Fruit fly (Drosophila melanogaster) whole organism, embryonic: ENCODE measurements around the gene Spc105R.

Experiments
- Atf3 ChIP-seq: fragments of 200-800 bp; sonication (Bioruptor generic); optimal IDR thresholded peaks from 3 replicates; lab custom pipeline; 2016; ENCODE audit warnings: missing biosample characterization, missing genetic modification characterization
- C15 ChIP-seq: fragments of 200-800 bp; sonication (Bioruptor generic); IDR thresholded peaks from 3 replicates; pipeline ENCODE4 v1.3.6; 2022; ENCODE audit warnings: missing biosample characterization, missing genetic modification characterization
- CG14710 ChIP-seq: fragments of 200-800 bp; sonication (Bioruptor generic); optimal IDR thresholded peaks from 3 replicates; lab custom pipeline; 2019; ENCODE audit warnings: missing biosample characterization, mild to moderate bottlenecking, missing genetic modification characterization, moderate library complexity
- CG14965 ChIP-seq: fragments of 200-800 bp; sonication (Bioruptor generic); optimal IDR thresholded peaks from 2 replicates; lab custom pipeline; 2016; ENCODE audit warnings: missing biosample characterization, missing genetic modification characterization, borderline replicate concordance
- CG1602 ChIP-seq: fragments of 200-800 bp; sonication (Bioruptor generic); optimal IDR thresholded peaks from 3 replicates; lab custom pipeline; 2016; ENCODE audit warnings: missing biosample characterization, missing genetic modification characterization
- CG18764 ChIP-seq: fragments of 200-800 bp; sonication (Bioruptor generic); optimal IDR thresholded peaks from 3 replicates; lab custom pipeline; 2016; ENCODE audit warnings: missing biosample characterization, missing genetic modification characterization
- CG2678 ChIP-seq: fragments of 200-800 bp; sonication (Bioruptor generic); optimal IDR thresholded peaks from 3 replicates; lab custom pipeline; 2019; ENCODE audit warnings: missing biosample characterization, mild to moderate bottlenecking, missing genetic modification characterization, moderate library complexity
- CG30020 ChIP-seq: fragments of 200-800 bp; optimal IDR thresholded peaks from 2 replicates; lab custom pipeline; 2019; ENCODE audit warnings: missing biosample characterization, mild to moderate bottlenecking, missing genetic modification characterization, moderate library complexity
- CG33213 ChIP-seq: fragments of 200-800 bp; sonication (Bioruptor generic); optimal IDR thresholded peaks from 3 replicates; lab custom pipeline; 2016; ENCODE audit warnings: missing biosample characterization, missing genetic modification characterization
- CG3407 ChIP-seq: fragments of 200-800 bp; sonication (Bioruptor generic); optimal IDR thresholded peaks from 2 replicates; lab custom pipeline; 2018; ENCODE audit warnings: missing biosample characterization, mild to moderate bottlenecking, missing genetic modification characterization
- CG4282 ChIP-seq: fragments of 200-800 bp; sonication (Bioruptor generic); optimal IDR thresholded peaks from 2 replicates; lab custom pipeline; 2016; ENCODE audit warnings: missing biosample characterization, missing genetic modification characterization
- CG4617 ChIP-seq: fragments of 200-800 bp; sonication (Bioruptor generic); optimal IDR thresholded peaks from 3 replicates; lab custom pipeline; 2016; ENCODE audit warnings: missing biosample characterization, missing genetic modification characterization, borderline replicate concordance
- CG7987 ChIP-seq: fragments of 200-800 bp; sonication (Bioruptor generic); optimal IDR thresholded peaks from 2 replicates; lab custom pipeline; 2018; ENCODE audit warnings: missing biosample characterization, mild to moderate bottlenecking, missing genetic modification characterization, moderate library complexity
- CG8089 ChIP-seq: fragments of 200-800 bp; sonication (Bioruptor generic); optimal IDR thresholded peaks from 3 replicates; lab custom pipeline; 2016; ENCODE audit warnings: missing biosample characterization, missing genetic modification characterization
- CG8359 ChIP-seq: fragments of 200-800 bp; sonication (Bioruptor generic); optimal IDR thresholded peaks from 2 replicates; lab custom pipeline; 2017; ENCODE audit warnings: missing biosample characterization, mild to moderate bottlenecking, missing genetic modification characterization, borderline replicate concordance
- CG8765 ChIP-seq: fragments of 200-800 bp; sonication (Bioruptor generic); IDR thresholded peaks from 2 replicates; pipeline ENCODE4 v1.3.6; 2022; ENCODE audit warnings: missing biosample characterization, missing genetic modification characterization
- CG8944 ChIP-seq: fragments of 200-800 bp; sonication (Bioruptor generic); optimal IDR thresholded peaks from 3 replicates; lab custom pipeline; 2016; ENCODE audit warnings: missing biosample characterization, missing genetic modification characterization
- CG9727 ChIP-seq: fragments of 200-800 bp; sonication (Bioruptor generic); optimal IDR thresholded peaks from 3 replicates; lab custom pipeline; 2017; ENCODE audit warnings: missing biosample characterization, mild to moderate bottlenecking, missing genetic modification characterization
- Deaf1 ChIP-seq: fragments of 200-800 bp; optimal IDR thresholded peaks from 3 replicates; lab custom pipeline; 2019; ENCODE audit warnings: missing biosample characterization, mild to moderate bottlenecking, missing genetic modification characterization, moderate library complexity
- Dip2 ChIP-seq: fragments of 200-800 bp; sonication (Bioruptor generic); IDR thresholded peaks from 2 replicates; pipeline ENCODE4 v1.3.6; 2022; ENCODE audit warnings: missing biosample characterization, missing genetic modification characterization
- HLHmδ ChIP-seq: fragments of 200-800 bp; sonication (Bioruptor generic); optimal IDR thresholded peaks from 2 replicates; lab custom pipeline; 2018; ENCODE audit warnings: missing biosample characterization, mild to moderate bottlenecking, missing genetic modification characterization, moderate library complexity
- Jarid2 ChIP-seq: fragments of 200-800 bp; sonication (Bioruptor generic); optimal IDR thresholded peaks from 3 replicates; lab custom pipeline; 2017; ENCODE audit warnings: mild to moderate bottlenecking, missing biosample characterization, missing genetic modification reagents, missing genetic modification characterization
- Opbp ChIP-seq: fragments of 200-800 bp; sonication (Bioruptor generic); IDR thresholded peaks from 3 replicates; pipeline ENCODE4 v1.3.6; 2022; ENCODE audit warnings: missing biosample characterization, missing genetic modification characterization; ENCODE audit not compliant: partially characterized antibody
- Sin3A ChIP-seq: fragments of >200 bp; optimal IDR thresholded peaks from 2 replicates; lab custom pipeline; 2018
- Spps ChIP-seq: fragments of 200-800 bp; sonication (Bioruptor generic); optimal IDR thresholded peaks from 2 replicates; lab custom pipeline; 2018; ENCODE audit warnings: missing biosample characterization, mild to moderate bottlenecking, missing genetic modification characterization
- Ssrp ChIP-seq: fragments of 200-800 bp; sonication (Bioruptor generic); optimal IDR thresholded peaks from 2 replicates; lab custom pipeline; 2018; ENCODE audit warnings: missing biosample characterization, mild to moderate bottlenecking, missing genetic modification characterization, moderate library complexity
- br ChIP-seq: fragments of >200 bp; optimal IDR thresholded peaks from 2 replicates; lab custom pipeline; 2017
- bsh ChIP-seq, 2 experiments: fragments of 200-800 bp; sonication (Bioruptor generic); optimal IDR thresholded peaks; 2 replicates each; lab custom pipeline; 2017 to 2018; ENCODE audit warnings: mild to moderate bottlenecking in 2 of 2, missing biosample characterization in 2 of 2, missing genetic modification characterization in 2 of 2, moderate library complexity in 1 of 2
- crol ChIP-seq: fragments of 200-800 bp; sonication (Bioruptor generic); IDR thresholded peaks from 2 replicates; pipeline ENCODE4 v1.3.6; 2022; ENCODE audit warnings: missing biosample characterization, missing genetic modification characterization
- cwo ChIP-seq: fragments of 200-800 bp; sonication (Bioruptor generic); optimal IDR thresholded peaks from 3 replicates; lab custom pipeline; 2017; ENCODE audit warnings: missing biosample characterization, missing genetic modification characterization, mild to moderate bottlenecking, moderate library complexity, missing genetic modification reagents
- disco-r ChIP-seq: fragments of 200-800 bp; sonication (Bioruptor generic); optimal IDR thresholded peaks from 2 replicates; lab custom pipeline; 2016; ENCODE audit warnings: missing biosample characterization, missing genetic modification characterization
- eve ChIP-seq, 2 experiments: fragments of >200 bp; optimal IDR thresholded peaks; 2 replicates each; lab custom pipeline; 2017; ENCODE audit warnings: missing biosample characterization in 2 of 2, missing genetic modification characterization in 2 of 2
- fu2 ChIP-seq: fragments of 200-800 bp; sonication (Bioruptor generic); optimal IDR thresholded peaks from 2 replicates; lab custom pipeline; 2016; ENCODE audit warnings: missing biosample characterization, missing genetic modification characterization
- ham ChIP-seq: fragments of 200-800 bp; sonication (Bioruptor generic); IDR thresholded peaks from 2 replicates; pipeline ENCODE4 v1.3.6; 2022; ENCODE audit warnings: missing biosample characterization, missing genetic modification characterization
- hbn ChIP-seq: fragments of 200-800 bp; sonication (Bioruptor generic); IDR thresholded peaks from 2 replicates; pipeline ENCODE4 v1.3.6; 2022; ENCODE audit warnings: missing biosample characterization, missing genetic modification characterization; ENCODE audit not compliant: partially characterized antibody
- lbe ChIP-seq: fragments of 200-800 bp; sonication (Bioruptor generic); optimal IDR thresholded peaks from 2 replicates; lab custom pipeline; 2016; ENCODE audit warnings: missing biosample characterization, mild to moderate bottlenecking, missing genetic modification characterization
- lmd ChIP-seq: fragments of 200-800 bp; sonication (Bioruptor generic); IDR thresholded peaks from 2 replicates; pipeline ENCODE4 v1.3.6; 2022; ENCODE audit warnings: missing biosample characterization, missing genetic modification characterization
- mirr ChIP-seq: fragments of 200-800 bp; sonication (Bioruptor generic); optimal IDR thresholded peaks from 3 replicates; lab custom pipeline; 2018; ENCODE audit warnings: missing biosample characterization, mild to moderate bottlenecking, missing genetic modification characterization
- onecut ChIP-seq: fragments of 200-800 bp; sonication (Bioruptor generic); IDR thresholded peaks from 2 replicates; pipeline ENCODE4 v1.3.6; 2022; ENCODE audit warnings: missing biosample characterization, missing genetic modification characterization
- org-1 ChIP-seq: fragments of 200-800 bp; sonication (Bioruptor generic); optimal IDR thresholded peaks from 2 replicates; lab custom pipeline; 2017; ENCODE audit warnings: missing biosample characterization, missing genetic modification characterization
- peb ChIP-seq: fragments of 200-800 bp; sonication (Bioruptor generic); IDR thresholded peaks from 2 replicates; pipeline ENCODE4 v1.3.6; 2022; ENCODE audit warnings: missing biosample characterization, missing genetic modification characterization
- pho ChIP-seq: fragments of 200-800 bp; sonication (Bioruptor generic); optimal IDR thresholded peaks from 2 replicates; lab custom pipeline; 2016; ENCODE audit warnings: missing biosample characterization, missing genetic modification characterization
- repo ChIP-seq: fragments of 200-800 bp; sonication (Bioruptor generic); optimal IDR thresholded peaks from 2 replicates; lab custom pipeline; 2016; ENCODE audit warnings: missing biosample characterization, missing genetic modification characterization
- sr ChIP-seq: fragments of 200-800 bp; sonication (Bioruptor generic); IDR thresholded peaks from 3 replicates; pipeline ENCODE4 v1.3.6; 2022; ENCODE audit warnings: missing biosample characterization, missing genetic modification characterization
- sug ChIP-seq: fragments of 200-800 bp; optimal IDR thresholded peaks from 2 replicates; lab custom pipeline; 2019; ENCODE audit warnings: missing biosample characterization, mild to moderate bottlenecking, missing genetic modification characterization, moderate library complexity
- tgo ChIP-seq: fragments of 200-800 bp; sonication (Bioruptor generic); IDR thresholded peaks from 3 replicates; pipeline ENCODE4 v1.3.6; 2022; ENCODE audit warnings: missing biosample characterization, missing genetic modification characterization
- tin ChIP-seq: fragments of 200-800 bp; sonication (Bioruptor generic); optimal IDR thresholded peaks from 3 replicates; lab custom pipeline; 2016; ENCODE audit warnings: missing biosample characterization, missing genetic modification characterization
- trh ChIP-seq: fragments of 200-800 bp; sonication (Bioruptor generic); optimal IDR thresholded peaks from 2 replicates; lab custom pipeline; 2016; ENCODE audit warnings: missing biosample characterization, missing genetic modification characterization
- tx ChIP-seq: fragments of 200-800 bp; sonication (Bioruptor generic); optimal IDR thresholded peaks from 2 replicates; lab custom pipeline; 2016; ENCODE audit warnings: missing biosample characterization, missing genetic modification characterization
- zfh1 ChIP-seq: fragments of 200-800 bp; sonication (Bioruptor generic); IDR thresholded peaks from 3 replicates; pipeline ENCODE4 v1.3.6; 2022; ENCODE audit warnings: missing biosample characterization, missing genetic modification characterization

Gene Spc105R

DNA sequence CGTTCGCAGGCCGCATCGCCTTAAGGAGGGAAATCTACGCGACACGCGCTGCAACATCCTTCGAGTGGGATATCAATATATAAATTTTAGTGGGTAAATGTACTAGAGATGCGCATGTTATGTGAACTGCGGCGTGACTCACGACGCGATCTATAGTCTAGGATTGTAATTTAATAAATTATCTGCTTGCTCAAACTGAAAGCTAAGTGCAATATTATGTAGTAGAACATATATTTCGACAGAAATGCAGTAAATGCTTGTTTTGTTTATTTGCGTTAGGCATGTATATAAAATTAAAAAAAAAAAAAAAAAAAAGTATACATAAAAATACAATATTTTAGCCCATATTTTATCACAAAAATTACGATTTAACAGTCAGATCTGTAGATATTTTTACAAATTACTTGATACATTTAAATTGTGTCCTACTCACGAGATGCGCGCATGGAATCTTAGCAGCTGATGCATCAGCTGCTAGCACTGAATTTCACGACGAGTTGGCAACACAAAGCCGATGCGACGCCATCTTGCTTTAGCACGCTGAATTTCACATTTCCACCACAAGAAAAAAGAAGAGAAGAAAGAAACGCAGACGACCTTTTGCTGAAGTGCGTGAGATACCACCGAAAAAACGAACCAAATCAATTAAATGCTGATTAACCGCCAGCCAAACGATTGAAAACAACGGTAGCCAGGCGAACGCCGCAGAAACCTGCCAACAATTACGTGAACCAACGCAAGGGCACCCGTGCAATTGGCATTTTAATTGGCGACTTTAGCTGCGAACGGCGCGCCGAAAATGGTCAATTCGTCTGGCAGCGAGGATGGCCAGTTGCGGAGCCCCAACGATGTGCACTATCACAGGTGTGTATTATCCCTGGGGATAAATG is 29.0 kb upstream of the Spc105R start, which contains the start of the genes CG4042 and Pitslre (continued):
- TF ChIP-seq CG14965 (GFP tag; lab: Kevin White, UChicago) (no peak), Jarid2 (GFP tag; lab: Kevin White, UChicago) (no peak), hbn (GFP tag; lab: Robert Waterston, UW) (peak; percentile 71), tgo (GFP tag; lab: Robert Waterston, UW) (peak; percentile 23; the same call in 1 of the 3 replicates), org-1 (GFP tag; lab: Kevin White, UChicago) (no peak), CG14710 (tag; lab: Kevin White, UChicago) (peak; percentile 37), CG8359 (GFP tag; lab: Kevin White, UChicago) (no peak), fu2 (no peak), onecut (GFP tag; lab: Robert Waterston, UW) (no peak), CG4617 (peak; percentile 56), bsh (GFP tag; optimal IDR thresholded peaks at IDR 0.05; lab: Kevin White, UChicago) (peak in 1 of 2 experiments; percentile 5), pho (no peak), br (no peak), sr (GFP tag; lab: Robert Waterston, UW) (no peak), HLHmδ (GFP tag; lab: Kevin White, UChicago) (no peak), Sin3A (peak; percentile 52), crol (GFP tag; lab: Robert Waterston, UW) (no peak), eve (GFP tag; optimal IDR thresholded peaks at IDR 0.05; lab: Kevin White, UChicago) (no peak), mirr (GFP tag; lab: Kevin White, UChicago) (no peak), tx (GFP tag; lab: Kevin White, UChicago) (no peak), sug (tag; lab: Kevin White, UChicago) (peak; percentile 6), CG3407 (peak; percentile 8), Deaf1 (no peak), CG2678 (tag; lab: Kevin White, UChicago) (peak; percentile 43), lbe (GFP tag; lab: Kevin White, UChicago) (peak; percentile 69), Spps (tag; lab: Kevin White, UChicago) (no peak), CG7987 (GFP tag; lab: Kevin White, UChicago) (no peak), Atf3 (GFP tag; lab: Kevin White, UChicago) (no peak), cwo (GFP tag; lab: Kevin White, UChicago) (peak; percentile 7), trh (GFP tag; lab: Kevin White, UChicago) (no peak), repo (no peak), CG30020 (tag; lab: Kevin White, UChicago) (peak; percentile 6), CG18764 (GFP tag; lab: Kevin White, UChicago) (peak; percentile 54), Opbp (GFP tag; lab: Robert Waterston, UW) (peak; percentile 23; the same call in 1 of the 3 replicates), peb (no peak), Ssrp (tag; lab: Kevin White, UChicago) (peak; percentile 23), lmd (GFP tag; lab: Robert Waterston, UW) (0 out of 2 replicates have a peak, but pooled peaks have one; percentile 17), C15 (GFP tag; lab: Robert Waterston, UW) (no peak), CG8089 (GFP tag; lab: Kevin White, UChicago) (no peak), ham (GFP tag; lab: Robert Waterston, UW) (no peak), disco-r (no peak), zfh1 (0 out of 3 replicates have a peak, but pooled peaks have one; percentile 47), CG4282 (no peak), tin (peak; percentile 63), CG8944 (no peak), Dip2 (GFP tag; lab: Robert Waterston, UW) (no peak), CG1602 (GFP tag; lab: Kevin White, UChicago) (peak; percentile 47), CG9727 (no peak), CG33213 (GFP tag; lab: Kevin White, UChicago) (no peak), CG8765 (GFP tag; lab: Robert Waterston, UW) (no peak)
